Worm (Caenorhabditis elegans) whole organism, midembryonic: ENCODE data around the gene msrp-4.

Source experiments
- cog-1 ChIP-seq: sonication (generic microtip); optimal IDR thresholded peaks from 2 replicates; lab custom pipeline; 2016; ENCODE audit warnings: missing genetic modification characterization, missing compliant biosample characterization
- flt-1 ChIP-seq: fragments of 200-800 bp; sonication (Bioruptor generic); IDR thresholded peaks from 2 replicates; pipeline ENCODE4 v1.3.6; 2022; ENCODE audit warnings: missing genetic modification characterization, missing compliant biosample characterization
- klf-2 ChIP-seq: fragments of 200-800 bp; sonication (Bioruptor generic); conservative IDR thresholded peaks from 2 replicates; pipeline ENCODE4 v1.3.6; 2022; ENCODE audit warnings: missing genetic modification reagents, missing genetic modification characterization, missing compliant biosample characterization
- tab-1 ChIP-seq: fragments of 200-800 bp; sonication (Bioruptor generic); IDR thresholded peaks from 2 replicates; pipeline ENCODE4 v1.3.6; 2022; ENCODE audit warnings: missing genetic modification characterization, missing compliant biosample characterization

- TF ChIP-seq tab-1 (GFP tag; lab: Robert Waterston, UW), result no peak
- no peak for TF ChIP-seq flt-1 (GFP tag; lab: Robert Waterston, UW)
- TF ChIP-seq klf-2 (GFP tag; lab: Robert Waterston, UW), result no peak
- no peak for TF ChIP-seq cog-1
Measured at ce11 chrII:782903-783302, 39.7 kb downstream of the msrp-4 start, which contains the start of gene Y39F10A.3.
